Fruit fly (Drosophila melanogaster) whole organism, prepupa: Measurements from ENCODE around the gene CG10761.

Experiments used
- CG1621 ChIP-seq: fragments of 200-800 bp; sonication (Bioruptor generic); optimal IDR thresholded peaks from 3 replicates; lab custom pipeline; 2018; ENCODE audit warnings: missing biosample characterization, mild to moderate bottlenecking, missing genetic modification characterization
- CG6276 ChIP-seq: fragments of 200-800 bp; sonication (Bioruptor generic); optimal IDR thresholded peaks from 2 replicates; lab custom pipeline; 2017; ENCODE audit warnings: missing biosample characterization, mild to moderate bottlenecking, missing genetic modification characterization
- CG7368 ChIP-seq: fragments of 200-800 bp; sonication (Bioruptor generic); optimal IDR thresholded peaks from 3 replicates; lab custom pipeline; 2016; ENCODE audit warnings: missing biosample characterization, missing genetic modification characterization
- Eip75B ChIP-seq: fragments of 200-800 bp; sonication (Bioruptor generic); optimal IDR thresholded peaks from 3 replicates; lab custom pipeline; 2016; ENCODE audit warnings: missing biosample characterization, missing genetic modification characterization
- Eip93F ChIP-seq: fragments of 200-800 bp; sonication (Bioruptor generic); optimal IDR thresholded peaks from 2 replicates; lab custom pipeline; 2016; ENCODE audit warnings: missing biosample characterization, mild to moderate bottlenecking, missing genetic modification characterization
- Sox102F ChIP-seq: fragments of 200-800 bp; sonication (Bioruptor generic); optimal IDR thresholded peaks from 2 replicates; lab custom pipeline; 2016; ENCODE audit warnings: missing biosample characterization, mild to moderate bottlenecking, missing genetic modification characterization
- svp ChIP-seq: fragments of 200-800 bp; sonication (Bioruptor generic); peaks from one replicate; lab custom pipeline; 2016; ENCODE audit warnings: missing biosample characterization, missing genetic modification characterization

DNA sequence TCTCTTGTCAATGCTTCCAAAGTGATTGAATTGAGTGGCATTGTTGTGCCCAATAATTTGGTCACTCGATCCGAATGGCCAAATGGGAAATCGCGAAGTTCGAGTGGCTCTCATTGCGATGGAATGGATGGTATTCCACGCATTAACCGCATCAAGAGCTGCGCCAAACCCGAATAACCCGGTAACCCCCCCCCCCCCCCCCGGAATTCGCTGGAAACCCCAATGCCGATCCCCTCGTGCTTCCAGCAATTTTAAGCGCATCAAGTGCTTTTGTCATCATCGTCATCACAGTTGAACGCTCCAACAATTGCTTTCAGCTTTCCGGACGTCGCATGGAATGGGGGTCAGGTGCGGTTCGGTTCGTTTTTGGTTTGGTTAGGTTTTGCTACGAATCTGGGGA lies 44.0 kb upstream of the CG10761 start:
- TF ChIP-seq CG6276 = no peak
- no peak for TF ChIP-seq CG7368 (GFP tag; lab: Kevin White, UChicago)
- TF ChIP-seq Sox102F (GFP tag; lab: Kevin White, UChicago) = no peak
- no peak for TF ChIP-seq Eip75B (GFP tag; lab: Kevin White, UChicago)
- no peak for TF ChIP-seq svp (GFP tag; lab: Kevin White, UChicago)
- no peak for TF ChIP-seq Eip93F (GFP tag; lab: Kevin White, UChicago)
- TF ChIP-seq CG1621 = no peak
